Fruit fly (Drosophila melanogaster): ENCODE measurements around the gene RpS5a.

Gene RpS5a

DNA sequence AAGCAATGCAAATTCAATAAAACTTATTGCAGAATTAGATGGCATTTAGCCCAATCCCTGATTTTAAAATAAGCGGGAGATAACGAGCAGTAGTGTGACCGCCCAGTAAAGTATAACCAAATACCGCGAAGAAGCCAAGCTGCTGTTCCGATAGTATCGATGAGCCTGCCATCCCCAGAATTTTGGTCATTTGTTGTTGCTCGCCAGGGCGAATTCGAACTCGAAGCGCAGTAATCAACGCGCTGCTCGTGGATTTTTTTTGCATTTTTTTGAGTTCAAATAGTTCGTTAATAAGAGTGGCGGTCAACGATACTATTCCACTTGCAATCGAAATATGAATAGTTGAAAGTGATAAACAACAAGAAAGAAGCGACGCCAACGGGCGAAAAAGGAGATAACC lies 11.8 kb upstream of the RpS5a start, which contains the start of gene baz (continued):
- TF ChIP-seq Usf (GFP tag; optimal IDR thresholded peaks at IDR 0.05) (no peak), CG10267 (tag; optimal IDR thresholded peaks at IDR 0.05) (peak; percentile 28), Oaz (GFP tag; IDR thresholded peaks at IDR 0.05) (no peak), CG12104 (GFP tag; optimal IDR thresholded peaks at IDR 0.05) (no peak), usp (GFP tag; optimal IDR thresholded peaks at IDR 0.05) (no peak), CG5245 (GFP tag; optimal IDR thresholded peaks at IDR 0.05) (no peak), dan (GFP tag; IDR thresholded peaks at IDR 0.05) (no peak), CG12236 (GFP tag; optimal IDR thresholded peaks at IDR 0.05) (no peak), Xrp1 (GFP tag; IDR thresholded peaks at IDR 0.05) (no peak), rib (GFP tag; IDR thresholded peaks at IDR 0.05) (no peak), CG3995 (GFP tag; optimal IDR thresholded peaks at IDR 0.05) (no peak), salm (tag; optimal IDR thresholded peaks at IDR 0.05) (no peak), twi (tag; optimal IDR thresholded peaks at IDR 0.05) (no peak), Meics (GFP tag; optimal IDR thresholded peaks at IDR 0.05) (no peak), odd (GFP tag; optimal IDR thresholded peaks at IDR 0.05) (no peak), CG8478 (optimal IDR thresholded peaks at IDR 0.05) (no peak), CG31224 (GFP tag; IDR thresholded peaks at IDR 0.05) (no peak), fu2 (GFP tag; optimal IDR thresholded peaks at IDR 0.05) (no peak), dmrt11E (tag; optimal IDR thresholded peaks at IDR 0.05) (no peak), fd96Cb (tag; optimal IDR thresholded peaks at IDR 0.05) (no peak), CG13775 (GFP tag; optimal IDR thresholded peaks at IDR 0.05) (no peak), PHDP (tag; optimal IDR thresholded peaks at IDR 0.05) (no peak), CG33213 (GFP tag; optimal IDR thresholded peaks at IDR 0.05) (peak; percentile 27), pum (GFP tag; optimal IDR thresholded peaks at IDR 0.05) (no peak), stc (GFP tag; IDR thresholded peaks at IDR 0.05) (no peak), CG13894 (tag; optimal IDR thresholded peaks at IDR 0.05) (no peak), Gug (GFP tag; IDR thresholded peaks at IDR 0.05) (no peak), nerfin-2 (GFP tag; IDR thresholded peaks at IDR 0.05; ENCODE audit: partially characterized antibody) (peak; percentile 62; the same call in 1 of the 2 replicates), Doc3 (GFP tag; IDR thresholded peaks at IDR 0.05; ENCODE audit: partially characterized antibody) (peak; percentile 67), CG17568 (GFP tag; optimal IDR thresholded peaks at IDR 0.05) (no peak), hkb (optimal IDR thresholded peaks at IDR 0.05) (no peak), hkb (GFP tag; IDR thresholded peaks at IDR 0.05) (no peak), CG4404 (GFP tag; IDR thresholded peaks at IDR 0.05) (no peak), vvl (GFP tag; IDR thresholded peaks at IDR 0.05) (peak; percentile 60; the same call in 1 of the 2 replicates), CG13123 (GFP tag; optimal IDR thresholded peaks at IDR 0.05) (no peak), CG13424 (tag; optimal IDR thresholded peaks at IDR 0.05) (no peak), Asciz (GFP tag; optimal IDR thresholded peaks at IDR 0.05) (no peak), fd102C (GFP tag; optimal IDR thresholded peaks at IDR 0.05) (no peak), insv (GFP tag; optimal IDR thresholded peaks at IDR 0.05) (no peak), unc-4 (GFP tag; IDR thresholded peaks at IDR 0.05; ENCODE audit: partially characterized antibody) (peak; percentile 85), gro (GFP tag; optimal IDR thresholded peaks at IDR 0.05) (no peak), Hr51 (GFP tag; optimal IDR thresholded peaks at IDR 0.05) (no peak), Lim3 (GFP tag; IDR thresholded peaks at IDR 0.05) (no peak), Dbx (GFP tag; IDR thresholded peaks at IDR 0.05) (no peak), CG1233 (GFP tag; optimal IDR thresholded peaks at IDR 0.05) (no peak), Awh (GFP tag; IDR thresholded peaks at IDR 0.05) (no peak), gsb (GFP tag; IDR thresholded peaks at IDR 0.05) (no peak), jumu (GFP tag; optimal IDR thresholded peaks at IDR 0.05) (no peak), fd3F (GFP tag; optimal IDR thresholded peaks at IDR 0.05) (no peak), inv (GFP tag; IDR thresholded peaks at IDR 0.05; ENCODE audit: partially characterized antibody) (peak; percentile 80), Ptx1 (GFP tag; IDR thresholded peaks at IDR 0.05) (no peak), Six4 (GFP tag; optimal IDR thresholded peaks at IDR 0.05) (no peak), CG7839 (tag; optimal IDR thresholded peaks at IDR 0.05) (no peak)

Measured in whole organism, embryonic.